Fruit fly (Drosophila melanogaster) whole organism, adult: ENCODE measurements around the gene Mob2.
A peak's percentile ranks its signal among the peaks of the same experiment; 100 is the strongest.

Source experiments
- CG11617 ChIP-seq: fragments of 200-800 bp; sonication (Bioruptor generic); optimal IDR thresholded peaks from 2 replicates; lab custom pipeline; 2017; ENCODE audit warnings: mild to moderate bottlenecking, missing biosample characterization, missing genetic modification reagents, missing genetic modification characterization
- CG12768 ChIP-seq: fragments of 200-800 bp; sonication (Bioruptor generic); optimal IDR thresholded peaks from 2 replicates; lab custom pipeline; 2017; ENCODE audit warnings: missing biosample characterization, missing genetic modification characterization, mild to moderate bottlenecking, moderate library complexity, missing genetic modification reagents
- CG14711 ChIP-seq: fragments of 200-800 bp; sonication (Bioruptor generic); optimal IDR thresholded peaks from 2 replicates; lab custom pipeline; 2018; ENCODE audit warnings: missing biosample characterization, mild to moderate bottlenecking, missing genetic modification characterization, moderate library complexity
- CG1620 ChIP-seq: fragments of 200-800 bp; sonication (Bioruptor generic); optimal IDR thresholded peaks from 2 replicates; lab custom pipeline; 2016; ENCODE audit warnings: missing biosample characterization, missing genetic modification characterization
- CG33017 ChIP-seq: fragments of 200-800 bp; sonication (Bioruptor generic); optimal IDR thresholded peaks from 2 replicates; lab custom pipeline; 2018; ENCODE audit warnings: missing biosample characterization, mild to moderate bottlenecking, missing genetic modification characterization, moderate library complexity
- CG5204 ChIP-seq: fragments of 200-800 bp; sonication (Bioruptor generic); optimal IDR thresholded peaks from 2 replicates; lab custom pipeline; 2016; ENCODE audit warnings: missing biosample characterization, missing genetic modification characterization
- CG7045 ChIP-seq: fragments of 200-800 bp; sonication (Bioruptor generic); optimal IDR thresholded peaks from 2 replicates; lab custom pipeline; 2017; ENCODE audit warnings: missing biosample characterization, mild to moderate bottlenecking, missing genetic modification characterization
- CG7101 ChIP-seq: fragments of 200-800 bp; sonication (Bioruptor generic); optimal IDR thresholded peaks from 2 replicates; lab custom pipeline; 2018; ENCODE audit warnings: missing biosample characterization, mild to moderate bottlenecking, missing genetic modification characterization, moderate library complexity
- Clk ChIP-seq: fragments of 200-800 bp; sonication (Bioruptor generic); optimal IDR thresholded peaks from 2 replicates; lab custom pipeline; 2017; ENCODE audit warnings: missing biosample characterization, missing genetic modification characterization
- Crg-1 ChIP-seq: fragments of 200-800 bp; sonication (Bioruptor generic); optimal IDR thresholded peaks from 2 replicates; lab custom pipeline; 2016; ENCODE audit warnings: missing biosample characterization, missing genetic modification characterization
- Hr96 ChIP-seq: fragments of 200-800 bp; sonication (Bioruptor generic); optimal IDR thresholded peaks from 2 replicates; lab custom pipeline; 2016; ENCODE audit warnings: missing biosample characterization, missing genetic modification characterization
- Mnt ChIP-seq: fragments of 200-800 bp; sonication (Bioruptor generic); optimal IDR thresholded peaks from 2 replicates; lab custom pipeline; 2016; ENCODE audit warnings: missing biosample characterization, mild to moderate bottlenecking, missing genetic modification characterization
- bab1 ChIP-seq: fragments of 200-800 bp; sonication (Bioruptor generic); optimal IDR thresholded peaks from 3 replicates; lab custom pipeline; 2019; ENCODE audit warnings: missing biosample characterization, mild to moderate bottlenecking, missing genetic modification characterization, moderate library complexity
- cic ChIP-seq: fragments of 200-800 bp; sonication (Bioruptor generic); optimal IDR thresholded peaks from 2 replicates; lab custom pipeline; 2017; ENCODE audit warnings: missing biosample characterization, mild to moderate bottlenecking, missing genetic modification characterization, moderate library complexity
- cnc ChIP-seq, 2 experiments: fragments of >200 bp; optimal IDR thresholded peaks; 2 replicates each; lab custom pipeline; 2017
- kay ChIP-seq: fragments of 200-800 bp; sonication (Bioruptor generic); peaks from one replicate; lab custom pipeline; 2016; ENCODE audit warnings: missing biosample characterization, missing genetic modification characterization, borderline replicate concordance
- ovo ChIP-seq: fragments of 200-800 bp; sonication (Bioruptor generic); optimal IDR thresholded peaks from 2 replicates; lab custom pipeline; 2016; ENCODE audit warnings: missing biosample characterization, missing genetic modification characterization
- pad ChIP-seq: fragments of 200-800 bp; sonication (Bioruptor generic); optimal IDR thresholded peaks from 3 replicates; lab custom pipeline; 2017; ENCODE audit warnings: missing biosample characterization, missing genetic modification characterization, mild to moderate bottlenecking, moderate library complexity, missing genetic modification reagents
- tj ChIP-seq: fragments of 200-800 bp; sonication (Bioruptor generic); optimal IDR thresholded peaks from 3 replicates; lab custom pipeline; 2017; ENCODE audit warnings: missing biosample characterization, mild to moderate bottlenecking, missing genetic modification characterization, moderate library complexity
- toe ChIP-seq: fragments of 200-800 bp; sonication (Bioruptor generic); optimal IDR thresholded peaks from 2 replicates; lab custom pipeline; 2016; ENCODE audit warnings: missing biosample characterization, missing genetic modification characterization

Mob2 gene

DNA sequence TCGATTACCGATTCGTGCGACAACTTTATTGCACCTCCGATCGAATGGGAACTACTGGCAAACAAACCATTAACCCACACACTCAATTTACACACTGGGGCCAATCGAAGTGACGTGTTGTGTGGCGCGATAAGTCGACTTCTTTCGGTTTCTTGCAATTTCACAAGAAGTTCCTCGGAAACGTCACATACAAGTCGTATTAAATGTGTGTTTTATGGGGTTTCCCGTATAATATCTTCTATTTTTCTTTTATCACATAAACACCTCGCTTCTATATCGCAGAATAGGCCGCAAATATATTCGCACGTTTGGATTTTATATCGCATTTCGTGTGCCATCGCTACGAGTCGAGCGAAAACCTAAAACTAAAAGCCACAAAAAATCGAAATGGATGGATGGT is 32.3 kb downstream of the Mob2 start:
- TF ChIP-seq Clk = no peak
- no peak for TF ChIP-seq CG14711
- TF ChIP-seq cic (GFP tag; lab: Kevin White, UChicago) = peak; percentile 43

DNA sequence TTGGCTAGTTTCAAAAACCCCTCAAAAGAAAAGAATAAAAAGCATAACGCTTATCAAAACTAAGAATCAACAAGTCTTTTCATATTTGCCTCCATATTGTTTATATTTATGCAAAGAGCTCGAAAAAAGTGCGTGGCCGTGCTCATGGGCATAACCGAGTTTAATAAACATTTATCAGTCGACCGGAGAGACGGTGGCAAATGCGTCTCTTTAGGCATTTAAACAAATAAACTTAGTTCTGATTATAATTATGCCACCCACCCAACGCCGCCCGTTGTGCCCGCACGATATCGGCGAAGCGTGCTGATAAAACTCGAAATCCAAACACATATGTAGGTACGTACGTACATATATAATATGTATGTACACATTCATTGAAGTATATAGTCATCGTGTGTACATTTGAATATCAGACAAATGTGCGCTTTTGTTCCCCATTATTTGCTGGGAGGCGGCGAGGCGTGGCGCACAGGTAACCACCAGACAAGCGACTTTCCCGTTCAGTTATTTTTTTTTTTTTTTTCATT is 33.6 kb downstream of the Mob2 start:
- no peak for TF ChIP-seq CG1620 (GFP tag; lab: Kevin White, UChicago)
- peak; percentile 53 for TF ChIP-seq CG7045 (GFP tag; lab: Kevin White, UChicago)
- TF ChIP-seq CG5204 (GFP tag; lab: Kevin White, UChicago) = no peak
- TF ChIP-seq cic (GFP tag; lab: Kevin White, UChicago) = peak; percentile 57
- no peak for TF ChIP-seq CG14711
- TF ChIP-seq ovo (GFP tag; lab: Kevin White, UChicago) = peak; percentile 38
- no peak for TF ChIP-seq tj
- TF ChIP-seq CG12768 (GFP tag; lab: Kevin White, UChicago) = peak; percentile 46
- no peak for TF ChIP-seq Clk
- peak; percentile 39 for TF ChIP-seq Crg-1
- peak; percentile 37 for TF ChIP-seq CG7101 (tag; lab: Kevin White, UChicago)
- TF ChIP-seq Mnt (GFP tag; lab: Kevin White, UChicago) = peak; percentile 33
- TF ChIP-seq CG33017 (tag; lab: Kevin White, UChicago) = peak; percentile 8

DNA sequence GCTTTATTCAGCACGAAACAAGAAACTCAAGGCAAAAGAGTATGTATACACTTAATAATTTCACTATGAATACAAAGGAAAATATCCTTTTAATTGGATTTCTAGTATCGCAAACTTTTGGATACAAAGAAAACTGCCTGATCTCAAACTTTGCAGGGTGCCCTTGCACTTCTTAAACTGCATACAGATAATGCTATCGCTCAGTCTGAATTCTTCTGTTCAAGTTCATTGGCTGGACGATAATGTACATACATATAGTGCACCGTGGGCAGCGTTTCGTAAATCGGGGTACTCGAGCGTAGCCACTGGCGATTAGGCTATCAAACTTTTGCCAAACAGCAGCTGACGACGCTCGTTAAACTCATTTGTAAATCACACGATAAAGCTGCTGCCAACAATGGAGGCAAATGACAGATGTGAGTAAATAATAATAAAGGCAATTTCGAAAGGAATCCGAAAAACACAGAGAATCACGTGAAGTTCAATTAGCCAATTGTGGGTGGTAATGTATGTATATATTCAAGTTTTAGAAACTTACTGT is 35.3 kb downstream of the Mob2 start:
- TF ChIP-seq Mnt (GFP tag; lab: Kevin White, UChicago) (no peak), cic (GFP tag; lab: Kevin White, UChicago) (peak; percentile 64), Clk (no peak), cnc (optimal IDR thresholded peaks at IDR 0.05; lab: Kevin White, UChicago) (no peak), bab1 (no peak), CG1620 (GFP tag; lab: Kevin White, UChicago) (no peak), CG7101 (tag; lab: Kevin White, UChicago) (no peak), kay (GFP tag; lab: Kevin White, UChicago) (no peak), tj (no peak), Hr96 (GFP tag; lab: Kevin White, UChicago) (no peak), ovo (GFP tag; lab: Kevin White, UChicago) (no peak), CG14711 (no peak), CG12768 (GFP tag; lab: Kevin White, UChicago) (peak; percentile 32), pad (GFP tag; lab: Kevin White, UChicago) (no peak)

DNA sequence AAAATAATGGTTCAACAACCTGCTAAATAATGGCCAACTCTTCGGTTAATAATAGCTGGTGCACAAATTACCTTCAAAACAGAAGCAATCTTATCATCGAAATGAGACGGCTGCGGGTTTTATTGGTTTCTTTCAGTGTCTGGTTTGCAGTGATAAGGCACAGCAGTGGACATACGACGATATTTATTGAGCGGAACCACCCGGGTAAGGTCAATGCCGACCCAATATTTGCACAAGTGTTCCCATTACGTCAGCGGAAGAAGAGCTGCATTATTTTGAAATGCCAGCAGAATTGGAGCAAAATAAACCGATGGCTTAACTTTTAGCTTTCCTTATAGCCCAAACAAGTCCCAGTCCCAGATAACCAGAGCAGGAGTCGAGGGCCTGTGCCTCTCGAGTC is 36.3 kb downstream of the Mob2 start:
- peak; percentile 20 for TF ChIP-seq tj
- TF ChIP-seq kay (GFP tag; lab: Kevin White, UChicago) = peak; percentile 61
- TF ChIP-seq ovo (GFP tag; lab: Kevin White, UChicago) = peak; percentile 12
- TF ChIP-seq pad (GFP tag; lab: Kevin White, UChicago) = no peak

DNA sequence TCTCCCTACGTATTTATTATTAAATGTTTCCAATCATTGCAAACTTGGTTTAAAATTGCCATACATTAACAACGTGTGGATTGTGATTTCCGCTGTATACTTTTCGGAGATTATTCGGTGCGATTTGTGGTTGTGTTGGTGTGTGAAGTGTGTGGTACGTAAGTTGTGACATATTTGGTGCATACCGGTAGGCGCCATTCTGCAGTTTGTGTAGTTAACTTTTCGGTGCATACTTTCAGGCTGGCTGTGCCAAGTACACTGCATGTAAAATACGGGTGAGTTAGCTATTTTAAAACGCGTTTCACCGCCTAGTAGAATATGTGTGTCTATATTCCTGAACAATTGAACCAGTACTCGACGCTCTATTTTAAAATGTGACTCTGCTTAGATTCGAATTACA is 38.7 kb downstream of the Mob2 start:
- TF ChIP-seq CG7045 (GFP tag; lab: Kevin White, UChicago) = no peak
- peak; percentile 40 for TF ChIP-seq bab1
- no peak for TF ChIP-seq kay (GFP tag; lab: Kevin White, UChicago)
- TF ChIP-seq CG14711 = no peak
- peak; percentile 8 for TF ChIP-seq Crg-1

DNA sequence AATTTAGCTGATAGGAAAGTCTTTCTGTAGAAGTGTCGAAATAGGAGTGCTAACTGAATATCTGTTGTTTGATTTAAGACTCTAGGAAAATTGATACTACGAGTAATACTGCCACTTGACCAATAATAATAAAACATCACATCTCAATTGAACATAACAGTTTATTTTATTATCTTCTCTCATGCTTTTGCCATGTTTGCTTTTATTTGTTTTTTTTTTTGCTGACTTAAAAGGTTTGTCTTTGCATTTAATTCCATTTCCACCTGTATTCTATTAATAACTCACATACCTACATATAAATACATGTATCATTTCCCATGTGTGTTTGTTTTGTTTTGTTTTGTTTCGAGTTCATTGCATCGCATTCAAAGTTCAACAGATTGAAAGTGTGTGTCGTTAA is 39.4 kb downstream of the Mob2 start, which contains the start of the genes CG11714 and Fuca:
TSS of gene CG11714 (minus strand) at position 101 of the 400 bp plus-strand sequence.
TSS of gene Fuca (minus strand) at position 101 of the 400 bp plus-strand sequence.
- TF ChIP-seq ovo (GFP tag; lab: Kevin White, UChicago) (no peak), CG11617 (GFP tag; lab: Kevin White, UChicago) (no peak), cnc (optimal IDR thresholded peaks at IDR 0.05; lab: Kevin White, UChicago) (no peak), cic (GFP tag; lab: Kevin White, UChicago) (no peak), kay (GFP tag; lab: Kevin White, UChicago) (peak; percentile 82), Crg-1 (no peak), pad (GFP tag; lab: Kevin White, UChicago) (no peak), CG12768 (GFP tag; lab: Kevin White, UChicago) (no peak), CG5204 (GFP tag; lab: Kevin White, UChicago) (no peak), Hr96 (GFP tag; lab: Kevin White, UChicago) (no peak), tj (peak; percentile 35), toe (GFP tag; lab: Kevin White, UChicago) (no peak), bab1 (no peak), CG7101 (tag; lab: Kevin White, UChicago) (no peak)

DNA sequence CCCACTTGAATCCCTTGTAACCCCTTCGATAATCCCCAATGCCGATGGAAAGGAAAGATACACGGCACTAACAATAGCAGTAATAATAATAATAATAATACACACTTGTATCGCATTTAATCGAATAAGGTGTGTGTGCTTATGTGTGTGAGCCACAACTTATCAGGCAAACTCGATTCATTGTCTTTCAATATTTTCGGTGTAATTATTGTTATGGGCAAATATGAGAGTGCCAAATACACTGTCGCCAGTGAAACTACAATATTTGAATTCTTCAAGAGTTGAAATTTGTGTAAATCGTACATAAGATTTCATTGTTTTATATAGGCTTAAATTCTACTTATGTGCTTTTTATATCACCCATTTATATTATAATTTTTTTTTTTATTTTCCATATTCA is 45.8 kb downstream of the Mob2 start:
- TF ChIP-seq Mnt (GFP tag; lab: Kevin White, UChicago) = no peak
- TF ChIP-seq toe (GFP tag; lab: Kevin White, UChicago) = no peak
- no peak for TF ChIP-seq kay (GFP tag; lab: Kevin White, UChicago)
- TF ChIP-seq CG11617 (GFP tag; lab: Kevin White, UChicago) = no peak
- no peak for TF ChIP-seq pad (GFP tag; lab: Kevin White, UChicago)
- no peak for TF ChIP-seq CG33017 (tag; lab: Kevin White, UChicago)
- no peak for TF ChIP-seq cnc (optimal IDR thresholded peaks at IDR 0.05; lab: Kevin White, UChicago)
- TF ChIP-seq CG1620 (GFP tag; lab: Kevin White, UChicago) = no peak
- no peak for TF ChIP-seq Clk
- no peak for TF ChIP-seq ovo (GFP tag; lab: Kevin White, UChicago)
- TF ChIP-seq tj = no peak
- TF ChIP-seq bab1 = no peak
- TF ChIP-seq Crg-1 = no peak
- TF ChIP-seq CG5204 (GFP tag; lab: Kevin White, UChicago) = no peak
- no peak for TF ChIP-seq CG12768 (GFP tag; lab: Kevin White, UChicago)
- TF ChIP-seq CG7101 (tag; lab: Kevin White, UChicago) = no peak
- no peak for TF ChIP-seq cic (GFP tag; lab: Kevin White, UChicago)
